Fruit fly (Drosophila melanogaster) S2 (cell line): ENCODE results near the gene Ppt1.

Source experiments
- CG8478 ChIP-seq: fragments of >200 bp; optimal IDR thresholded peaks from 2 replicates; lab custom pipeline; 2018
- CTCF ChIP-seq, 2 experiments: fragments of >200 bp; optimal IDR thresholded peaks; 2 replicates each; lab custom pipeline; 2018

DNA sequence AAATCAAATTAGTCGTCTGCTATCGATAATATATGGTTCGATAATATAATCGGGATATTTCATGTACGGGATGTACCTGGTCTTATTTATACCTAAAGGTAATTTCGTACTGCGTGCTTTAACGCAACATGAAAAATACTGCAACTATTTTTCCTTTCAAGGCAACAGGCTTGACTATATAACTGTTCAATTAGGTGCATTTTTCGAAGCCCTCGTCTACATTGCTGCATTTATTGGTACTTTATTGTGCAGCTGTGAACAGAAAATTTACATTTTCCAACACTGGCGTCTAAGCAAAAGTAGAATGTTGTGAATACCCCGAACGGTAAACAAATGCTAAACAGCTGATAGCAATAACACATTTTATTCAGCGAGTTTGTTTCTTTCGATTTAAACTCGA, at the start of gene Ppt1, which contains the start of gene Ogg1:
- TF ChIP-seq CTCF (optimal IDR thresholded peaks at IDR 0.05; lab: Kevin White, UChicago) (peak in 1 of 2 experiments; percentile 2), CG8478 (lab: Kevin White, UChicago) (no peak)
